Fruit fly (Drosophila melanogaster): ENCODE data around the gene knk.
A peak's percentile ranks its signal among the peaks of the same experiment; 100 is the strongest.

Gene knk

dm6 chr3R:10093252-10094030, 32.0 kb downstream of the knk start (continued):
- TF ChIP-seq hbn (GFP tag; IDR thresholded peaks at IDR 0.05; ENCODE audit: partially characterized antibody) (no peak), CG3995 (GFP tag; optimal IDR thresholded peaks at IDR 0.05) (no peak), BEAF-32 (GFP tag; optimal IDR thresholded peaks at IDR 0.05) (no peak), CG11560 (tag; IDR thresholded peaks at IDR 0.05) (no peak), CG13894 (tag; optimal IDR thresholded peaks at IDR 0.05) (peak; percentile 27), CG15601 (tag; optimal IDR thresholded peaks at IDR 0.05) (no peak), Six4 (GFP tag; optimal IDR thresholded peaks at IDR 0.05) (no peak), CG10654 (GFP tag; optimal IDR thresholded peaks at IDR 0.05) (no peak), hkb (optimal IDR thresholded peaks at IDR 0.05) (no peak), hkb (GFP tag; IDR thresholded peaks at IDR 0.05) (peak; percentile 30), crc (GFP tag; optimal IDR thresholded peaks at IDR 0.05) (no peak), lab (GFP tag; optimal IDR thresholded peaks at IDR 0.05) (peak; percentile 19), Rx (GFP tag; IDR thresholded peaks at IDR 0.05) (no peak), crp (GFP tag; optimal IDR thresholded peaks at IDR 0.05) (peak in 1 of 2 experiments; percentile 58), mam (GFP tag; optimal IDR thresholded peaks at IDR 0.05) (no peak), kay (GFP tag; optimal IDR thresholded peaks at IDR 0.05) (peak; percentile 29), Oli (tag; optimal IDR thresholded peaks at IDR 0.05) (no peak), CG14014 (GFP tag; IDR thresholded peaks at IDR 0.05) (peak; percentile 42; the same call in 1 of the 2 replicates), dimm (GFP tag; IDR thresholded peaks at IDR 0.05) (no peak), dm (GFP tag; optimal IDR thresholded peaks at IDR 0.05) (no peak), CG3838 (GFP tag; optimal IDR thresholded peaks at IDR 0.05) (no peak), CG1602 (GFP tag; optimal IDR thresholded peaks at IDR 0.05) (no peak), CG5953 (GFP tag; IDR thresholded peaks at IDR 0.05) (0 out of 2 replicates have a peak, but pooled peaks have one; percentile 44), Fer1 (GFP tag; optimal IDR thresholded peaks at IDR 0.05) (peak; percentile 59), h (optimal IDR thresholded peaks at IDR 0.05) (no peak), CG18764 (GFP tag; optimal IDR thresholded peaks at IDR 0.05) (no peak), ci (GFP tag; IDR thresholded peaks at IDR 0.05) (peak; percentile 77; the same call in 2 of the 3 replicates), Dll (GFP tag; IDR thresholded peaks at IDR 0.05; ENCODE audit: partially characterized antibody) (0 out of 4 replicates have a peak, but pooled peaks have one; percentile 15), dati (GFP tag; IDR thresholded peaks at IDR 0.05) (no peak), Abd-B (GFP tag; optimal IDR thresholded peaks at IDR 0.05) (no peak), CG7357 (GFP tag; IDR thresholded peaks at IDR 0.05) (no peak), CG10147 (GFP tag; optimal IDR thresholded peaks at IDR 0.05) (no peak), yki (optimal IDR thresholded peaks at IDR 0.05) (no peak), CG18599 (GFP tag; optimal IDR thresholded peaks at IDR 0.05) (no peak), az2 (GFP tag; optimal IDR thresholded peaks at IDR 0.05) (no peak), CG31365 (tag; optimal IDR thresholded peaks at IDR 0.05) (peak; percentile 8), CG17912 (GFP tag; optimal IDR thresholded peaks at IDR 0.05) (no peak), row (GFP tag; IDR thresholded peaks at IDR 0.05) (no peak), CG9727 (GFP tag; optimal IDR thresholded peaks at IDR 0.05) (no peak), Ravus (GFP tag; IDR thresholded peaks at IDR 0.05) (no peak), gro (GFP tag; optimal IDR thresholded peaks at IDR 0.05) (peak; percentile 27), CG16813 (GFP tag; IDR thresholded peaks at IDR 0.05; ENCODE audit: partially characterized antibody) (no peak; the same call in 2 of the 3 replicates), CG9437 (GFP tag; optimal IDR thresholded peaks at IDR 0.05) (no peak), jumu (GFP tag; optimal IDR thresholded peaks at IDR 0.05) (no peak), cad (GFP tag; optimal IDR thresholded peaks at IDR 0.05) (no peak), Nf-YC (tag; optimal IDR thresholded peaks at IDR 0.05) (no peak), knrl (GFP tag; IDR thresholded peaks at IDR 0.05; ENCODE audit: partially characterized antibody) (0 out of 3 replicates have a peak, but pooled peaks have one; percentile 35), E2f2 (GFP tag; IDR thresholded peaks at IDR 0.05) (no peak), Lim3 (GFP tag; IDR thresholded peaks at IDR 0.05) (no peak), exex (tag; optimal IDR thresholded peaks at IDR 0.05) (peak; percentile 3), CG17612 (GFP tag; IDR thresholded peaks at IDR 0.05) (no peak)

Data from whole organism, embryonic.